Worm (Caenorhabditis elegans): ENCODE results near the gene ZK402.5.
"Not testable (repeated sequence)": the region's sequence is repeated elsewhere in the genome, so short reads cannot be mapped to it uniquely, and the experiment has no call there.

DNA sequence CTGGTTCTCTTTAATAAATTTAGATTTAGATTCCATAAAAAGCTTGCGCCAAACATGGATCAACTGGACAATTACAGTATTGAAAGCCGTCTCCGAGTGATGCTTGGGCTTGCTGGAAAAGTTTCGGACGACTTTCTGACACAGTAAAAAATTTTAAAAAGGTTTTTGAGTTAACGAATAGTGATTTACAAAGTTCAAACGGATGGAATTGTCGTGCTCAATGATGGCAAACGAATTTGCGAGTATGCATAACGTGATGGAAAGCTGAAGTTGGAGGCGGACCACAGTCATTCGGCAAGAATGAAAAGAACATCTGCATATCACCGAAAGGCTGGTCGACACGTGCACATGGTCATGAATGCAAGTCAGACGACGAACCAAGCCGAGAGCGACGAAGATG is 2.8 kb upstream of the ZK402.5 start, which contains the start of gene ZK402.1:
- TF ChIP-seq mdt-29 (GFP tag; IDR thresholded peaks at IDR 0.05); pha-4 (GFP tag; IDR thresholded peaks at IDR 0.05); pha-4 (tag; optimal IDR thresholded peaks at IDR 0.05); fkh-10 (GFP tag; optimal IDR thresholded peaks at IDR 0.05); lin-39 (tag; optimal IDR thresholded peaks at IDR 0.05); zag-1 (tag; optimal IDR thresholded peaks at IDR 0.05); zfp-2 (tag; optimal IDR thresholded peaks at IDR 0.05); lin-38 (GFP tag; IDR thresholded peaks at IDR 0.05); lin-13 (GFP tag; optimal IDR thresholded peaks at IDR 0.05); lsy-2 (tag; optimal IDR thresholded peaks at IDR 0.05); jun-1 (tag; optimal IDR thresholded peaks at IDR 0.05): not testable (repeated sequence)
